Worm (Caenorhabditis elegans) whole organism, L3 larva: ENCODE data around the gene K01A6.4.

Experiments used
- ama-1 ChIP-seq: fragments of 150-350 bp; optimal IDR thresholded peaks from 2 replicates; lab custom pipeline; 2018
- ceh-82 ChIP-seq: fragments of 150-350 bp; optimal IDR thresholded peaks from 2 replicates; lab custom pipeline; 2014; ENCODE audit warnings: missing biosample characterization, missing genetic modification characterization
- egl-5 ChIP-seq: fragments of 150-350 bp; optimal IDR thresholded peaks from 2 replicates; lab custom pipeline; 2017; ENCODE audit warnings: missing biosample characterization, missing genetic modification reagents, missing genetic modification characterization, inconsistent platforms
- lin-39 ChIP-seq: fragments of 150-350 bp; optimal IDR thresholded peaks from 2 replicates; lab custom pipeline; 2018; ENCODE audit warnings: missing biosample characterization, missing genetic modification reagents, missing genetic modification characterization
- nfya-1 ChIP-seq: sonication (generic microtip); optimal IDR thresholded peaks from 2 replicates; lab custom pipeline; 2017; ENCODE audit warnings: missing genetic modification characterization, mild to moderate bottlenecking, missing compliant biosample characterization, antibody characterized with exemption, moderate library complexity; ENCODE audit not compliant: insufficient read depth
- nhr-237 ChIP-seq: fragments of 150-350 bp; optimal IDR thresholded peaks from 2 replicates; lab custom pipeline; 2014; ENCODE audit warnings: missing biosample characterization, missing genetic modification characterization
- nhr-76 ChIP-seq: fragments of 150-350 bp; sonication (generic microtip); optimal IDR thresholded peaks from 5 replicates; lab custom pipeline; 2014; ENCODE audit warnings: missing biosample characterization, missing genetic modification characterization
- snpc-4 ChIP-seq: fragments of 150-350 bp; optimal IDR thresholded peaks from 2 replicates; lab custom pipeline; 2014; ENCODE audit warnings: missing biosample characterization, missing genetic modification characterization
- ztf-4 ChIP-seq: fragments of 150-350 bp; optimal IDR thresholded peaks from 2 replicates; lab custom pipeline; 2014; ENCODE audit warnings: missing biosample characterization, missing genetic modification characterization

Gene K01A6.4

DNA sequence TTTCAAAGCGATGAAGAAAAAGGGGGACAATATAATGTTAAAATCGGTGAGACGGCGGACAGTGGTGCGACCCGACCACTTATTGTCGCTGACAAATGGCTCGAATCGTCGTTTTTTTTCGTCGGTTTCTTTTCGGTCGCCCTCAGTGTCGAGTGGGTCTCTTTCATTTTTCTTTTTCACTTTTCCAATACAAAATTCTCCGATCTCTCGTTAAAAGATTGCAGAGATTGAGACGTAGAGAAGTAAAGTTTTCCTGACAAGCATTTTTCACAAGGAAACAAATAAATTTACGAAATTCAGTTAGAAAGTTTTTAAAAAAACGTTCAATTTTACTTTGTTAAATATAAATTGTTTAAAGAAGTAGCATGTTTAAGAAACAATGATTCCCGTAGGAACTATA, 48.6 kb downstream of the K01A6.4 start:
- TF ChIP-seq lin-39 (tag; lab: Kevin White, UChicago) (peak; percentile 27), snpc-4 (tag; lab: Kevin White, UChicago) (no peak), ztf-4 (tag; lab: Kevin White, UChicago) (no peak)

DNA sequence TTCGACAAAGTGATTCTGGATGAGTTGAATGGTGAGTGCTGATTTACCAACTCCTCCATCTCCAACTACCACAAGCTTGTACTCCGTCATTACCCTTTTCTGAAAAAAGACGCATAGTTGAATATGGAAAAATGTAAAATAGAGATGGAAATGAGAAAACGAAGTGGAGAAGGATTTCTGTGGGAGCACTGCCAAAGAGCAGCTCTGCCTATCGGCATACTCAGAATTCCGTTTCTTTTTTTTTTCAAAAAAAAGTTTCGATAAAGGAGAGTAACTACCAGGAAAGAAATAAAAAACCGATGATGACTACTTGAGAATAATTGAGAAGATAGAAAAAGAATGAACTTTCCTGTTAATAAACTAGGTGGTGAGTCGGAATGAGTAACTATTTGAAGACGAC, 49.1 kb downstream of the K01A6.4 start, which contains the start of gene let-60:
Gene let-60, minus strand, starts transcription at position 101 of the 400 bp plus-strand sequence.
- TF ChIP-seq ama-1 (lab: Kevin White, UChicago) (no peak), nfya-1 (tag; lab: Kevin White, UChicago) (no peak), egl-5 (tag; lab: Kevin White, UChicago) (no peak), ceh-82 (tag; lab: Kevin White, UChicago) (no peak), ztf-4 (tag; lab: Kevin White, UChicago) (no peak), nhr-237 (tag; lab: Kevin White, UChicago) (no peak), nhr-76 (no peak)
